Worm (Caenorhabditis elegans) whole organism, L4 larva: ENCODE data around the gene acdh-8.

Experiments used
- D1046.2 ChIP-seq: fragments of 200-800 bp; sonication (Bioruptor generic); IDR thresholded peaks from 2 replicates; pipeline ENCODE4 v1.3.6; 2022; ENCODE audit warnings: missing genetic modification characterization, missing compliant biosample characterization
- F37D6.2 ChIP-seq: sonication (generic microtip); optimal IDR thresholded peaks from 2 replicates; lab custom pipeline; 2016; ENCODE audit warnings: mild to moderate bottlenecking, missing genetic modification characterization, missing compliant biosample characterization
- T20F7.1 ChIP-seq: fragments of 200-800 bp; sonication (Bioruptor generic); optimal IDR thresholded peaks from 2 replicates; lab custom pipeline; 2018; ENCODE audit warnings: mild to moderate bottlenecking, missing genetic modification characterization, missing compliant biosample characterization
- ZK337.2 ChIP-seq: fragments of 200-800 bp; sonication (Bioruptor generic); IDR thresholded peaks from 2 replicates; pipeline ENCODE4 v1.3.6; 2022; ENCODE audit warnings: missing genetic modification reagents, missing genetic modification characterization, missing compliant biosample characterization
- ZK546.5 ChIP-seq, 2 experiments: sonication (generic microtip); optimal IDR thresholded peaks; 2 replicates each; lab custom pipeline; 2017; ENCODE audit warnings: missing biosample characterization in 2 of 2, missing genetic modification characterization in 2 of 2
- aha-1 ChIP-seq: fragments of 150-350 bp; peaks from one replicate; lab custom pipeline; 2014; ENCODE audit warnings: missing biosample characterization, missing genetic modification characterization
- ama-1 ChIP-seq: fragments of 150-350 bp; optimal IDR thresholded peaks from 2 replicates; lab custom pipeline; 2014; ENCODE audit warnings: inconsistent platforms, mixed read lengths
- arid-1 ChIP-seq: fragments of 200-800 bp; sonication (Bioruptor generic); conservative IDR thresholded peaks from 2 replicates; pipeline ENCODE4 v1.3.6; 2022; ENCODE audit warnings: missing genetic modification reagents, missing genetic modification characterization, missing compliant biosample characterization
- attf-4 ChIP-seq: sonication (generic microtip); optimal IDR thresholded peaks from 3 replicates; lab custom pipeline; 2017; ENCODE audit warnings: missing biosample characterization, missing genetic modification characterization
- ceh-20 ChIP-seq: fragments of 200-800 bp; sonication (Bioruptor generic); IDR thresholded peaks from 2 replicates; pipeline ENCODE4 v1.3.6; 2022; ENCODE audit warnings: missing genetic modification reagents, missing genetic modification characterization, missing compliant biosample characterization
- ceh-28 ChIP-seq: fragments of 150-350 bp; optimal IDR thresholded peaks from 2 replicates; lab custom pipeline; 2014; ENCODE audit warnings: missing biosample characterization, missing genetic modification reagents, missing genetic modification characterization
- ceh-32 ChIP-seq: sonication (generic microtip); optimal IDR thresholded peaks from 2 replicates; lab custom pipeline; 2016; ENCODE audit warnings: mild to moderate bottlenecking, missing genetic modification characterization, missing compliant biosample characterization; ENCODE audit not compliant: poor library complexity
- ceh-44 ChIP-seq: fragments of 200-800 bp; sonication (Bioruptor generic); IDR thresholded peaks from 2 replicates; pipeline ENCODE4 v1.3.6; 2022; ENCODE audit warnings: missing genetic modification reagents, missing genetic modification characterization, missing compliant biosample characterization
- cey-2 ChIP-seq: sonication (generic microtip); optimal IDR thresholded peaks from 3 replicates; lab custom pipeline; 2017; ENCODE audit warnings: missing genetic modification characterization, mild to moderate bottlenecking, missing compliant biosample characterization, antibody characterized with exemption, borderline replicate concordance; ENCODE audit not compliant: insufficient read depth
- daf-16 ChIP-seq, 3 experiments: sonication (generic microtip); optimal IDR thresholded peaks; 2 replicates each; lab custom pipeline; 2016 to 2017; ENCODE audit warnings: missing genetic modification characterization in 3 of 3, missing genetic modification reagents in 3 of 3, mild to moderate bottlenecking in 2 of 3, missing compliant biosample characterization in 2 of 3, missing biosample characterization in 1 of 3, moderate library complexity in 1 of 3
- dmd-6 ChIP-seq: fragments of 200-800 bp; sonication (Bioruptor generic); IDR thresholded peaks from 2 replicates; pipeline ENCODE4 v1.3.6; 2022; ENCODE audit warnings: missing genetic modification reagents, missing genetic modification characterization, missing compliant biosample characterization
- dve-1 ChIP-seq: sonication (generic microtip); optimal IDR thresholded peaks from 2 replicates; lab custom pipeline; 2017; ENCODE audit warnings: antibody characterized with exemption, mild to moderate bottlenecking, missing genetic modification characterization, missing compliant biosample characterization; ENCODE audit not compliant: insufficient read depth
- fos-1 ChIP-seq: fragments of 150-350 bp; optimal IDR thresholded peaks from 2 replicates; lab custom pipeline; 2014; ENCODE audit warnings: missing biosample characterization, missing genetic modification characterization
- gei-8 ChIP-seq: fragments of 200-800 bp; sonication (Bioruptor generic); optimal IDR thresholded peaks from 2 replicates; lab custom pipeline; 2018; ENCODE audit warnings: mild to moderate bottlenecking, missing genetic modification characterization, missing compliant biosample characterization
- hif-1 ChIP-seq, 2 experiments: sonication (generic microtip); optimal IDR thresholded peaks; 2 replicates each; lab custom pipeline; 2016 to 2017; ENCODE audit warnings: missing compliant biosample characterization in 2 of 2, missing genetic modification characterization in 2 of 2, missing genetic modification reagents in 2 of 2, missing genotype in 2 of 2, mild to moderate bottlenecking in 1 of 2
- hlh-11 ChIP-seq: fragments of 200-800 bp; sonication (Bioruptor generic); optimal IDR thresholded peaks from 2 replicates; lab custom pipeline; 2018; ENCODE audit warnings: mild to moderate bottlenecking, missing genetic modification characterization, missing compliant biosample characterization
- hlh-30 ChIP-seq: sonication (generic microtip); optimal IDR thresholded peaks from 2 replicates; lab custom pipeline; 2017; ENCODE audit warnings: antibody characterized with exemption, mild to moderate bottlenecking, missing genetic modification characterization, missing compliant biosample characterization; ENCODE audit not compliant: insufficient read depth
- lim-7 ChIP-seq: fragments of 200-800 bp; sonication (Bioruptor generic); IDR thresholded peaks from 2 replicates; pipeline ENCODE4 v1.3.6; 2022; ENCODE audit warnings: missing genetic modification characterization, missing compliant biosample characterization
- lin-15B ChIP-seq: fragments of 150-350 bp; sonication (generic microtip); optimal IDR thresholded peaks from 3 replicates; lab custom pipeline; 2014; ENCODE audit warnings: missing biosample characterization, missing genetic modification characterization
- lin-29 ChIP-seq: fragments of 200-800 bp; sonication (Bioruptor generic); IDR thresholded peaks from 2 replicates; pipeline ENCODE4 v1.3.6; 2022; ENCODE audit warnings: missing genetic modification reagents, missing genetic modification characterization, missing compliant biosample characterization
- lin-39 ChIP-seq: fragments of 150-350 bp; optimal IDR thresholded peaks from 2 replicates; lab custom pipeline; 2014; ENCODE audit warnings: missing biosample characterization, missing genetic modification reagents, missing genetic modification characterization
- madf-5 ChIP-seq, 2 experiments: fragments of 200-800 bp; sonication (Bioruptor generic); IDR thresholded peaks; 2 replicates each; pipeline ENCODE4 v1.3.6; 2022; ENCODE audit warnings: missing compliant biosample characterization in 2 of 2, missing genetic modification characterization in 2 of 2
- mdl-1 ChIP-seq, 2 experiments: fragments of 150-350 bp in 1 of 2; sonication (generic microtip) in 1 of 2; optimal IDR thresholded peaks; 2 replicates each; lab custom pipeline; 2014 to 2017; ENCODE audit warnings: missing biosample characterization in 2 of 2, missing genetic modification characterization in 2 of 2
- mep-1 ChIP-seq: fragments of 150-350 bp; sonication (generic microtip); optimal IDR thresholded peaks from 3 replicates; lab custom pipeline; 2014; ENCODE audit warnings: missing biosample characterization, missing genetic modification characterization
- mes-2 ChIP-seq: sonication (generic microtip); optimal IDR thresholded peaks from 2 replicates; lab custom pipeline; 2016; ENCODE audit warnings: missing genotype, mild to moderate bottlenecking, missing genetic modification characterization, missing compliant biosample characterization; ENCODE audit not compliant: poor library complexity, severe bottlenecking
- nhr-28 ChIP-seq: fragments of 150-350 bp; optimal IDR thresholded peaks from 2 replicates; lab custom pipeline; 2014; ENCODE audit warnings: missing biosample characterization, missing genetic modification characterization
- nhr-77 ChIP-seq: fragments of 150-350 bp; optimal IDR thresholded peaks from 2 replicates; lab custom pipeline; 2014; ENCODE audit warnings: missing biosample characterization, missing genetic modification characterization
- pha-4 ChIP-seq, 2 experiments: fragments of 150-350 bp in 1 of 2; fragments of 200-800 bp in 1 of 2; sonication (Bioruptor generic) in 1 of 2; IDR thresholded peaks in 1 of 2; optimal IDR thresholded peaks in 1 of 2; 2 replicates each; pipeline versions ENCODE4 v1.3.6 to Lab custom; 2014 to 2022; ENCODE audit warnings: missing genetic modification characterization in 2 of 2, missing genetic modification reagents in 2 of 2, missing biosample characterization in 1 of 2, missing compliant biosample characterization in 1 of 2
- php-3 ChIP-seq: fragments of 200-800 bp; sonication (Bioruptor generic); IDR thresholded peaks from 2 replicates; pipeline ENCODE4 v1.3.6; 2022; ENCODE audit warnings: missing genetic modification reagents, missing genetic modification characterization, missing compliant biosample characterization
- pqm-1 ChIP-seq: sonication (generic microtip); optimal IDR thresholded peaks from 2 replicates; lab custom pipeline; 2017; ENCODE audit warnings: missing biosample characterization, missing genetic modification characterization
- saeg-2 ChIP-seq: fragments of 200-800 bp; sonication (Bioruptor generic); IDR thresholded peaks from 2 replicates; pipeline ENCODE4 v1.3.6; 2022; ENCODE audit warnings: missing genetic modification reagents, missing genetic modification characterization, missing compliant biosample characterization
- spr-1 ChIP-seq: sonication (generic microtip); optimal IDR thresholded peaks from 2 replicates; lab custom pipeline; 2016; ENCODE audit warnings: mild to moderate bottlenecking, missing genetic modification characterization, missing compliant biosample characterization
- vab-7 ChIP-seq: fragments of 200-800 bp; sonication (Bioruptor generic); IDR thresholded peaks from 2 replicates; pipeline ENCODE4 v1.3.6; 2022; ENCODE audit warnings: missing genetic modification reagents, missing genetic modification characterization, missing compliant biosample characterization
- zip-11 ChIP-seq: fragments of 200-800 bp; sonication (Bioruptor generic); IDR thresholded peaks from 2 replicates; pipeline ENCODE4 v1.3.6; 2022; ENCODE audit warnings: missing genetic modification characterization, missing compliant biosample characterization
- zip-2 ChIP-seq: fragments of 150-350 bp; optimal IDR thresholded peaks from 2 replicates; lab custom pipeline; 2014; ENCODE audit warnings: missing biosample characterization, missing genetic modification characterization
- ztf-7 ChIP-seq: fragments of 150-350 bp; optimal IDR thresholded peaks from 2 replicates; lab custom pipeline; 2014; ENCODE audit warnings: missing biosample characterization, missing genetic modification characterization

acdh-8 gene

ce11 chrII:5801075-5801474, 6.8 kb downstream of the acdh-8 start, which contains the start of the genes K05F1.9 and K05F1.1 (continued):
- TF ChIP-seq nhr-77 (tag; lab: Kevin White, UChicago): no peak

ce11 chrII:5804288-5804687, 10.0 kb downstream of the acdh-8 start:
- TF ChIP-seq dve-1 (tag; lab: Kevin White, UChicago) (peak; percentile 70), aha-1 (tag; lab: Kevin White, UChicago) (no peak), ceh-20 (GFP tag; lab: Robert Waterston, UW) (peak; percentile 22; the same call in 1 of the 2 replicates), gei-8 (GFP tag; lab: Kevin White, UChicago) (no peak), saeg-2 (GFP tag; lab: Robert Waterston, UW) (no peak), spr-1 (tag; lab: Kevin White, UChicago) (no peak), lin-39 (no peak), hif-1 (tag; optimal IDR thresholded peaks at IDR 0.05; lab: Kevin White, UChicago) (peak in 1 of 2 experiments; percentile 8), daf-16 (GFP tag; optimal IDR thresholded peaks at IDR 0.05; lab: Kevin White, UChicago) (no peak), daf-16 (tag; optimal IDR thresholded peaks at IDR 0.05; lab: Kevin White, UChicago) (peak; percentile 72), pqm-1 (peak; percentile 9), hlh-11 (tag; lab: Kevin White, UChicago) (peak; percentile 21), php-3 (GFP tag; lab: Robert Waterston, UW) (peak; percentile 96), T20F7.1 (GFP tag; lab: Kevin White, UChicago) (peak; percentile 41)

- TF ChIP-seq attf-4 (tag; lab: Kevin White, UChicago) (no peak), ceh-32 (tag; lab: Kevin White, UChicago) (no peak), ama-1 (no peak), nhr-28 (tag; lab: Kevin White, UChicago) (peak; percentile 23), dmd-6 (GFP tag; lab: Robert Waterston, UW) (peak; percentile 46), cey-2 (tag; lab: Kevin White, UChicago) (no peak), mdl-1 (tag; optimal IDR thresholded peaks at IDR 0.05; lab: Kevin White, UChicago) (peak in 1 of 2 experiments; percentile 3), ZK546.5 (tag; optimal IDR thresholded peaks at IDR 0.05; lab: Kevin White, UChicago) (no peak), php-3 (GFP tag; lab: Robert Waterston, UW) (peak; percentile 46; the same call in 1 of the 2 replicates), aha-1 (tag; lab: Kevin White, UChicago) (no peak), daf-16 (GFP tag; optimal IDR thresholded peaks at IDR 0.05; lab: Kevin White, UChicago) (no peak), daf-16 (tag; optimal IDR thresholded peaks at IDR 0.05; lab: Kevin White, UChicago) (peak; percentile 88), pqm-1 (peak; percentile 19), ZK337.2 (GFP tag; lab: Robert Waterston, UW) (no peak), lin-15B (no peak), hlh-30 (peak; percentile 45), lin-39 (no peak), dve-1 (tag; lab: Kevin White, UChicago) (peak; percentile 4), hlh-11 (tag; lab: Kevin White, UChicago) (peak; percentile 38)
Measured at ce11 chrII:5805303-5805702, 11.0 kb downstream of the acdh-8 start, which contains the start of gene K05F1.10. K05F1.10 (minus strand) TSS chrII:5805473.

ce11 chrII:5806563-5806962, 12.3 kb downstream of the acdh-8 start:
- no peak for TF ChIP-seq lim-7 (GFP tag; lab: Robert Waterston, UW)
- no peak for TF ChIP-seq vab-7 (GFP tag; lab: Robert Waterston, UW)
- no peak for TF ChIP-seq ama-1
- TF ChIP-seq mep-1: no peak
- no peak for TF ChIP-seq arid-1 (GFP tag; lab: Robert Waterston, UW)
- peak; percentile 92 for TF ChIP-seq pqm-1
- TF ChIP-seq dmd-6 (GFP tag; lab: Robert Waterston, UW): peak; percentile 89
- no peak for TF ChIP-seq F37D6.2
- no peak for TF ChIP-seq ceh-44 (GFP tag; lab: Robert Waterston, UW)
- no peak for TF ChIP-seq ztf-7
- no peak for TF ChIP-seq madf-5 (GFP tag; IDR thresholded peaks at IDR 0.05; lab: Robert Waterston, UW)
- TF ChIP-seq daf-16 (GFP tag; optimal IDR thresholded peaks at IDR 0.05; lab: Kevin White, UChicago): no peak
- TF ChIP-seq daf-16 (tag; optimal IDR thresholded peaks at IDR 0.05; lab: Kevin White, UChicago): peak; percentile 38
- no peak for TF ChIP-seq ceh-28 (tag; lab: Kevin White, UChicago)
- TF ChIP-seq saeg-2 (GFP tag; lab: Robert Waterston, UW): no peak
- TF ChIP-seq pha-4 (GFP tag; IDR thresholded peaks at IDR 0.05; lab: Robert Waterston, UW): no peak
- no peak for TF ChIP-seq pha-4 (tag; optimal IDR thresholded peaks at IDR 0.05; lab: Kevin White, UChicago)
- no peak for TF ChIP-seq fos-1
- no peak for TF ChIP-seq cey-2 (tag; lab: Kevin White, UChicago)
- TF ChIP-seq php-3 (GFP tag; lab: Robert Waterston, UW): no peak
- TF ChIP-seq lin-29 (GFP tag; lab: Robert Waterston, UW): no peak
- no peak for TF ChIP-seq D1046.2 (GFP tag; lab: Robert Waterston, UW)
- no peak for TF ChIP-seq aha-1 (tag; lab: Kevin White, UChicago)
- no peak for TF ChIP-seq ceh-20 (GFP tag; lab: Robert Waterston, UW)
- TF ChIP-seq zip-11 (GFP tag; lab: Robert Waterston, UW): no peak
- TF ChIP-seq mes-2: no peak
- TF ChIP-seq zip-2: no peak
